Worm (Caenorhabditis elegans) whole organism, young adult: Measurements from ENCODE around the gene hmit-1.1.

Experiments
- B0019.2 ChIP-seq: fragments of 200-800 bp; sonication (Bioruptor generic); conservative IDR thresholded peaks from 2 replicates; pipeline ENCODE4 v1.3.6; 2022; ENCODE audit warnings: missing genetic modification reagents, missing genetic modification characterization, missing compliant biosample characterization
- B0336.3 ChIP-seq: fragments of 200-800 bp; sonication (Bioruptor generic); IDR thresholded peaks from 2 replicates; pipeline ENCODE4 v1.3.6; 2022; ENCODE audit warnings: missing genetic modification characterization, missing compliant biosample characterization
- D2030.7 ChIP-seq: fragments of 200-800 bp; sonication (Bioruptor generic); IDR thresholded peaks from 2 replicates; pipeline ENCODE4 v1.3.6; 2022; ENCODE audit warnings: missing genetic modification reagents, missing genetic modification characterization, missing compliant biosample characterization
- F52B5.7 ChIP-seq: sonication (generic microtip); optimal IDR thresholded peaks from 2 replicates; lab custom pipeline; 2016; ENCODE audit warnings: mild to moderate bottlenecking, missing genetic modification characterization, missing compliant biosample characterization
- K11D2.4 ChIP-seq: fragments of 200-800 bp; sonication (Bioruptor generic); IDR thresholded peaks from 2 replicates; pipeline ENCODE4 v1.3.6; 2022; ENCODE audit warnings: missing genetic modification reagents, missing genetic modification characterization, missing compliant biosample characterization
- Y53F4B.3 ChIP-seq: fragments of 200-800 bp; sonication (Bioruptor generic); IDR thresholded peaks from 2 replicates; pipeline ENCODE4 v1.3.6; 2022; ENCODE audit warnings: missing genetic modification reagents, missing genetic modification characterization, missing compliant biosample characterization
- Y56A3A.18 ChIP-seq: fragments of 200-800 bp; sonication (Bioruptor generic); IDR thresholded peaks from 2 replicates; pipeline ENCODE4 v1.3.6; 2022; ENCODE audit warnings: missing genetic modification reagents, missing genetic modification characterization, missing compliant biosample characterization
- Y67H2A.10 ChIP-seq: fragments of 200-800 bp; sonication (Bioruptor generic); conservative IDR thresholded peaks from 2 replicates; pipeline ENCODE4 v1.3.6; 2022; ENCODE audit warnings: missing genetic modification reagents, missing genetic modification characterization, missing compliant biosample characterization
- Y95B8A.8 ChIP-seq: fragments of 200-800 bp; sonication (Bioruptor generic); IDR thresholded peaks from 2 replicates; pipeline ENCODE4 v1.3.6; 2022; ENCODE audit warnings: missing genetic modification reagents, missing genetic modification characterization, missing compliant biosample characterization
- ZK185.1 ChIP-seq: sonication (generic microtip); optimal IDR thresholded peaks from 2 replicates; lab custom pipeline; 2016; ENCODE audit warnings: mild to moderate bottlenecking, missing genetic modification characterization, missing compliant biosample characterization; ENCODE audit not compliant: poor library complexity, severe bottlenecking
- aptf-2 ChIP-seq: fragments of 200-800 bp; sonication (Bioruptor generic); conservative IDR thresholded peaks from 2 replicates; pipeline ENCODE4 v1.3.6; 2022; ENCODE audit warnings: missing genetic modification reagents, missing genetic modification characterization, missing compliant biosample characterization
- ceh-40 ChIP-seq: fragments of 200-800 bp; sonication (Bioruptor generic); IDR thresholded peaks from 2 replicates; pipeline ENCODE4 v1.3.6; 2022; ENCODE audit warnings: missing genetic modification characterization, missing compliant biosample characterization
- die-1 ChIP-seq: sonication (generic microtip); optimal IDR thresholded peaks from 2 replicates; lab custom pipeline; 2016; ENCODE audit warnings: missing genotype, mild to moderate bottlenecking, missing genetic modification characterization, missing compliant biosample characterization
- efl-1 ChIP-seq: fragments of 150-350 bp; optimal IDR thresholded peaks from 2 replicates; lab custom pipeline; 2014; ENCODE audit warnings: missing biosample characterization, missing genetic modification reagents, missing genetic modification characterization
- egl-18 ChIP-seq: fragments of 200-800 bp; sonication (Bioruptor generic); IDR thresholded peaks from 2 replicates; pipeline ENCODE4 v1.3.6; 2022; ENCODE audit warnings: missing genetic modification reagents, missing genetic modification characterization, missing compliant biosample characterization
- egl-44 ChIP-seq: fragments of 200-800 bp; sonication (Bioruptor generic); IDR thresholded peaks from 2 replicates; pipeline ENCODE4 v1.3.6; 2022; ENCODE audit warnings: missing genetic modification reagents, missing genetic modification characterization, missing compliant biosample characterization
- ekl-4 ChIP-seq: fragments of 200-800 bp; sonication (Bioruptor generic); IDR thresholded peaks from 2 replicates; pipeline ENCODE4 v1.3.6; 2022; ENCODE audit warnings: missing genetic modification reagents, missing genetic modification characterization, missing compliant biosample characterization
- ets-4 ChIP-seq: fragments of 200-800 bp; sonication (Bioruptor generic); optimal IDR thresholded peaks from 2 replicates; lab custom pipeline; 2018; ENCODE audit warnings: mild to moderate bottlenecking, missing genetic modification characterization, missing compliant biosample characterization
- hmg-1.2 ChIP-seq: fragments of 200-800 bp; sonication (Bioruptor generic); IDR thresholded peaks from 2 replicates; pipeline ENCODE4 v1.3.6; 2022; ENCODE audit warnings: missing genetic modification reagents, missing genetic modification characterization, missing compliant biosample characterization
- hrde-1 ChIP-seq: sonication (generic microtip); optimal IDR thresholded peaks from 2 replicates; lab custom pipeline; 2016; ENCODE audit warnings: missing genetic modification characterization, mild to moderate bottlenecking, missing compliant biosample characterization, moderate library complexity, missing genotype, missing genetic modification reagents, borderline replicate concordance
- let-526 ChIP-seq: fragments of 200-800 bp; sonication (Bioruptor generic); IDR thresholded peaks from 2 replicates; pipeline ENCODE4 v1.3.6; 2022; ENCODE audit warnings: missing genetic modification reagents, missing genetic modification characterization, missing compliant biosample characterization
- lir-1 ChIP-seq: fragments of 200-800 bp; sonication (Bioruptor generic); conservative IDR thresholded peaks from 2 replicates; pipeline ENCODE4 v1.3.6; 2022; ENCODE audit warnings: missing genetic modification reagents, missing genetic modification characterization, missing compliant biosample characterization
- madf-10 ChIP-seq: sonication (generic microtip); optimal IDR thresholded peaks from 2 replicates; lab custom pipeline; 2016; ENCODE audit warnings: mild to moderate bottlenecking, missing genetic modification characterization, missing compliant biosample characterization
- madf-3 ChIP-seq: fragments of 200-800 bp; sonication (Bioruptor generic); IDR thresholded peaks from 2 replicates; pipeline ENCODE4 v1.3.6; 2022; ENCODE audit warnings: missing genetic modification reagents, missing genetic modification characterization, missing compliant biosample characterization
- mel-28 ChIP-seq: sonication (generic microtip); optimal IDR thresholded peaks from 2 replicates; lab custom pipeline; 2016; ENCODE audit warnings: borderline replicate concordance, mild to moderate bottlenecking, missing genetic modification characterization, missing compliant biosample characterization
- nfya-2 ChIP-seq: fragments of 200-800 bp; sonication (Bioruptor generic); IDR thresholded peaks from 2 replicates; pipeline ENCODE4 v1.3.6; 2022; ENCODE audit warnings: missing genetic modification reagents, missing genetic modification characterization, missing compliant biosample characterization
- nhr-80 ChIP-seq: sonication (generic microtip); optimal IDR thresholded peaks from 2 replicates; lab custom pipeline; 2016; ENCODE audit warnings: missing genetic modification characterization, missing compliant biosample characterization
- rcor-1 ChIP-seq: fragments of 200-800 bp; sonication (Bioruptor generic); IDR thresholded peaks from 2 replicates; pipeline ENCODE4 v1.3.6; 2022; ENCODE audit warnings: missing genetic modification reagents, missing genetic modification characterization, missing compliant biosample characterization
- sea-2 ChIP-seq: fragments of 200-800 bp; sonication (Bioruptor generic); IDR thresholded peaks from 2 replicates; pipeline ENCODE4 v1.3.6; 2022; ENCODE audit warnings: missing genetic modification characterization, missing compliant biosample characterization
- snpc-1.1 ChIP-seq: sonication (generic microtip); optimal IDR thresholded peaks from 2 replicates; lab custom pipeline; 2017; ENCODE audit warnings: missing genetic modification characterization, mild to moderate bottlenecking, missing compliant biosample characterization, antibody characterized with exemption, moderate library complexity, missing genotype, missing genetic modification reagents; ENCODE audit not compliant: insufficient read depth
- snpc-3.4 ChIP-seq: sonication (generic microtip); optimal IDR thresholded peaks from 2 replicates; lab custom pipeline; 2017; ENCODE audit warnings: missing genetic modification characterization, mild to moderate bottlenecking, missing compliant biosample characterization, antibody characterized with exemption, moderate library complexity, missing genotype, missing genetic modification reagents
- tbp1 ChIP-seq: fragments of 200-800 bp; sonication (Bioruptor generic); optimal IDR thresholded peaks from 2 replicates; lab custom pipeline; 2018; ENCODE audit warnings: mild to moderate bottlenecking, missing genetic modification characterization, missing compliant biosample characterization
- unc-130 ChIP-seq: sonication (generic microtip); optimal IDR thresholded peaks from 2 replicates; lab custom pipeline; 2016; ENCODE audit warnings: missing genetic modification reagents, missing genetic modification characterization, missing compliant biosample characterization
- zfh-2 ChIP-seq: fragments of 200-800 bp; sonication (Bioruptor generic); conservative IDR thresholded peaks from 2 replicates; pipeline ENCODE4 v1.3.6; 2022; ENCODE audit warnings: missing genetic modification reagents, missing genetic modification characterization, missing compliant biosample characterization
- ztf-22 ChIP-seq: fragments of 200-800 bp; sonication (Bioruptor generic); optimal IDR thresholded peaks from 2 replicates; lab custom pipeline; 2018; ENCODE audit warnings: mild to moderate bottlenecking, missing genetic modification characterization, moderate library complexity, missing compliant biosample characterization
- ztf-26 ChIP-seq: sonication (generic microtip); optimal IDR thresholded peaks from 2 replicates; lab custom pipeline; 2017; ENCODE audit warnings: missing genetic modification characterization, missing compliant biosample characterization
- ztf-6 ChIP-seq: fragments of 200-800 bp; sonication (Bioruptor generic); IDR thresholded peaks from 2 replicates; pipeline ENCODE4 v1.3.6; 2022; ENCODE audit warnings: missing genetic modification reagents, missing genetic modification characterization, missing compliant biosample characterization

The hmit-1.1 gene

ce11 chrV:18504610-18505009 is 12.0 kb upstream of the hmit-1.1 start:
- TF ChIP-seq K11D2.4 = no peak
- no peak for TF ChIP-seq Y95B8A.8 (GFP tag; lab: Robert Waterston, UW)
- no peak for TF ChIP-seq Y67H2A.10
- no peak for TF ChIP-seq ZK185.1
- TF ChIP-seq snpc-3.4 = no peak
- no peak for TF ChIP-seq ekl-4
- TF ChIP-seq F52B5.7 (tag; lab: Kevin White, UChicago) = no peak
- no peak for TF ChIP-seq aptf-2 (GFP tag; lab: Robert Waterston, UW)
- TF ChIP-seq nhr-80 (tag; lab: Kevin White, UChicago) = no peak
- TF ChIP-seq madf-3 = no peak
- TF ChIP-seq B0019.2 (GFP tag; lab: Robert Waterston, UW) = no peak
- TF ChIP-seq, all 124 proteins: peak for 0

- no peak for TF ChIP-seq nfya-2 (GFP tag; lab: Robert Waterston, UW)
- peak; percentile 54 for TF ChIP-seq zfh-2 (GFP tag; lab: Robert Waterston, UW)
- TF ChIP-seq, all 124 proteins: peak for 1
Observed at ce11 chrV:18506772-18507171, 9.8 kb upstream of the hmit-1.1 start.

ce11 chrV:18508564-18508963 is 8.0 kb upstream of the hmit-1.1 start, which contains the start of gene Y51A2D.1:
Gene Y51A2D.1, plus strand, starts transcription at chrV:18508864.
- no peak for TF ChIP-seq hmg-1.2 (GFP tag; lab: Robert Waterston, UW)
- TF ChIP-seq Y53F4B.3 (GFP tag; lab: Robert Waterston, UW) = no peak
- TF ChIP-seq die-1 (tag; lab: Kevin White, UChicago) = no peak
- TF ChIP-seq egl-18 = no peak
- no peak for TF ChIP-seq hrde-1 (tag; lab: Kevin White, UChicago)
- no peak for TF ChIP-seq unc-130 (GFP tag; lab: Kevin White, UChicago)
- no peak for TF ChIP-seq mel-28 (tag; lab: Kevin White, UChicago)
- TF ChIP-seq D2030.7 = no peak
- TF ChIP-seq tbp1 (GFP tag; lab: Kevin White, UChicago) = no peak
- no peak for TF ChIP-seq Y56A3A.18 (GFP tag; lab: Robert Waterston, UW)
- TF ChIP-seq ets-4 (GFP tag; lab: Kevin White, UChicago) = no peak
- TF ChIP-seq B0336.3 (GFP tag; lab: Robert Waterston, UW) = no peak

- TF ChIP-seq sea-2 (GFP tag; lab: Robert Waterston, UW) = no peak
- no peak for TF ChIP-seq egl-18
- TF ChIP-seq let-526 (GFP tag; lab: Robert Waterston, UW) = no peak
- no peak for TF ChIP-seq ztf-6
- no peak for TF ChIP-seq madf-10
- no peak for TF ChIP-seq egl-44 (GFP tag; lab: Robert Waterston, UW)
- no peak for TF ChIP-seq efl-1 (GFP tag; lab: Kevin White, UChicago)
- no peak for TF ChIP-seq ztf-26 (tag; lab: Kevin White, UChicago)
- no peak for TF ChIP-seq zfh-2 (GFP tag; lab: Robert Waterston, UW)
- TF ChIP-seq ztf-22 (GFP tag; lab: Kevin White, UChicago) = no peak
- TF ChIP-seq lir-1 (GFP tag; lab: Robert Waterston, UW) = no peak
Observed at ce11 chrV:18511847-18512246, 4.7 kb upstream of the hmit-1.1 start.

- no peak for TF ChIP-seq ceh-40 (GFP tag; lab: Robert Waterston, UW)
- TF ChIP-seq snpc-1.1 (tag; lab: Kevin White, UChicago) = no peak
- TF ChIP-seq rcor-1 (GFP tag; lab: Robert Waterston, UW) = no peak
- TF ChIP-seq ztf-22 (GFP tag; lab: Kevin White, UChicago) = no peak
Observed at ce11 chrV:18524460-18524859, 7.9 kb downstream of the hmit-1.1 start, which contains the start of gene hmit-1.2. Gene hmit-1.2, plus strand, starts transcription at chrV:18524760.
